Worm (Caenorhabditis elegans) whole organism, midembryonic: ENCODE results near the gene egl-36.

Source experiments
- T22C8.4 ChIP-seq: fragments of 200-800 bp; sonication (Bioruptor generic); IDR thresholded peaks from 2 replicates; pipeline ENCODE4 v1.3.6; 2022; ENCODE audit warnings: missing genetic modification characterization, missing compliant biosample characterization
- cog-1 ChIP-seq: sonication (generic microtip); optimal IDR thresholded peaks from 2 replicates; lab custom pipeline; 2016; ENCODE audit warnings: missing genetic modification characterization, missing compliant biosample characterization
- flt-1 ChIP-seq: fragments of 200-800 bp; sonication (Bioruptor generic); IDR thresholded peaks from 2 replicates; pipeline ENCODE4 v1.3.6; 2022; ENCODE audit warnings: missing genetic modification characterization, missing compliant biosample characterization
- klf-2 ChIP-seq: fragments of 200-800 bp; sonication (Bioruptor generic); conservative IDR thresholded peaks from 2 replicates; pipeline ENCODE4 v1.3.6; 2022; ENCODE audit warnings: missing genetic modification reagents, missing genetic modification characterization, missing compliant biosample characterization
- med-1 ChIP-seq: sonication (generic microtip); optimal IDR thresholded peaks from 2 replicates; lab custom pipeline; 2017; ENCODE audit warnings: missing genetic modification characterization, mild to moderate bottlenecking, missing compliant biosample characterization, antibody characterized with exemption, missing genetic modification reagents; ENCODE audit not compliant: insufficient read depth
- ref-1 ChIP-seq: fragments of 200-800 bp; sonication (Bioruptor generic); conservative IDR thresholded peaks from 2 replicates; pipeline ENCODE4 v1.3.6; 2022; ENCODE audit warnings: missing genetic modification reagents, missing genetic modification characterization, missing compliant biosample characterization
- tab-1 ChIP-seq: fragments of 200-800 bp; sonication (Bioruptor generic); IDR thresholded peaks from 2 replicates; pipeline ENCODE4 v1.3.6; 2022; ENCODE audit warnings: missing genetic modification characterization, missing compliant biosample characterization
- ztf-23 ChIP-seq: fragments of 200-800 bp; sonication (Bioruptor generic); IDR thresholded peaks from 2 replicates; pipeline ENCODE4 v1.3.6; 2022; ENCODE audit warnings: missing genetic modification reagents, missing genetic modification characterization, missing compliant biosample characterization
- ztf-29 ChIP-seq: fragments of 200-800 bp; sonication (Bioruptor generic); IDR thresholded peaks from 2 replicates; pipeline ENCODE4 v1.3.6; 2022; ENCODE audit warnings: missing genetic modification reagents, missing genetic modification characterization, missing compliant biosample characterization

egl-36 gene

ce11 chrX:10704329-10704728 lies 29.8 kb upstream of the egl-36 start:
- no peak for TF ChIP-seq ref-1 (GFP tag; lab: Robert Waterston, UW)
- TF ChIP-seq T22C8.4 (GFP tag; lab: Robert Waterston, UW) = no peak
- no peak for TF ChIP-seq flt-1 (GFP tag; lab: Robert Waterston, UW)
- TF ChIP-seq cog-1 = no peak
- no peak for TF ChIP-seq ztf-23 (GFP tag; lab: Robert Waterston, UW)
- no peak for TF ChIP-seq med-1 (GFP tag; lab: Kevin White, UChicago)
- TF ChIP-seq klf-2 (GFP tag; lab: Robert Waterston, UW) = no peak
- no peak for TF ChIP-seq tab-1 (GFP tag; lab: Robert Waterston, UW)

- TF ChIP-seq ztf-23 (GFP tag; lab: Robert Waterston, UW) (no peak), flt-1 (GFP tag; lab: Robert Waterston, UW) (no peak), klf-2 (GFP tag; lab: Robert Waterston, UW) (no peak), tab-1 (GFP tag; lab: Robert Waterston, UW) (no peak)
These were observed 22.4 kb upstream of the egl-36 start, which contains the start of gene rhgf-1 for ce11 chrX:10711769-10712168. TSS of gene rhgf-1 (minus strand) at chrX:10711869.

ce11 chrX:10717019-10717418 lies 17.1 kb upstream of the egl-36 start, which contains the start of gene T01C1.4:
TSS of gene T01C1.4 (minus strand) at chrX:10717119.
- TF ChIP-seq flt-1 (GFP tag; lab: Robert Waterston, UW) (no peak), med-1 (GFP tag; lab: Kevin White, UChicago) (no peak), ref-1 (GFP tag; lab: Robert Waterston, UW) (no peak), tab-1 (GFP tag; lab: Robert Waterston, UW) (no peak), T22C8.4 (GFP tag; lab: Robert Waterston, UW) (no peak)

- TF ChIP-seq cog-1 (no peak), tab-1 (GFP tag; lab: Robert Waterston, UW) (no peak), med-1 (GFP tag; lab: Kevin White, UChicago) (no peak), flt-1 (GFP tag; lab: Robert Waterston, UW) (no peak), ztf-23 (GFP tag; lab: Robert Waterston, UW) (no peak), klf-2 (GFP tag; lab: Robert Waterston, UW) (no peak), ref-1 (GFP tag; lab: Robert Waterston, UW) (no peak)
These were observed 12.2 kb upstream of the egl-36 start, which contains the start of gene mbr-1 for ce11 chrX:10721954-10722353. TSS of gene mbr-1 (minus strand) at chrX:10722054.

- TF ChIP-seq med-1 (GFP tag; lab: Kevin White, UChicago) (no peak), ztf-23 (GFP tag; lab: Robert Waterston, UW) (no peak), T22C8.4 (GFP tag; lab: Robert Waterston, UW) (no peak), ztf-29 (GFP tag; lab: Robert Waterston, UW) (no peak), flt-1 (GFP tag; lab: Robert Waterston, UW) (no peak), cog-1 (no peak), ref-1 (GFP tag; lab: Robert Waterston, UW) (no peak), tab-1 (GFP tag; lab: Robert Waterston, UW) (no peak)
These were observed 6.4 kb upstream of the egl-36 start for ce11 chrX:10727696-10728095.

- no peak for TF ChIP-seq cog-1
- no peak for TF ChIP-seq med-1 (GFP tag; lab: Kevin White, UChicago)
- TF ChIP-seq tab-1 (GFP tag; lab: Robert Waterston, UW) = no peak
- TF ChIP-seq klf-2 (GFP tag; lab: Robert Waterston, UW) = no peak
- no peak for TF ChIP-seq T22C8.4 (GFP tag; lab: Robert Waterston, UW)
- no peak for TF ChIP-seq ztf-29 (GFP tag; lab: Robert Waterston, UW)
- TF ChIP-seq ztf-23 (GFP tag; lab: Robert Waterston, UW) = no peak
- TF ChIP-seq ref-1 (GFP tag; lab: Robert Waterston, UW) = no peak
- TF ChIP-seq flt-1 (GFP tag; lab: Robert Waterston, UW) = no peak
These were observed 2.3 kb upstream of the egl-36 start for ce11 chrX:10731837-10732236.

- no peak for TF ChIP-seq T22C8.4 (GFP tag; lab: Robert Waterston, UW)
- no peak for TF ChIP-seq ztf-29 (GFP tag; lab: Robert Waterston, UW)
- TF ChIP-seq med-1 (GFP tag; lab: Kevin White, UChicago) = no peak
- TF ChIP-seq klf-2 (GFP tag; lab: Robert Waterston, UW) = no peak
- TF ChIP-seq ztf-23 (GFP tag; lab: Robert Waterston, UW) = no peak
- TF ChIP-seq flt-1 (GFP tag; lab: Robert Waterston, UW) = no peak
- no peak for TF ChIP-seq tab-1 (GFP tag; lab: Robert Waterston, UW)
- TF ChIP-seq cog-1 = no peak
- no peak for TF ChIP-seq ref-1 (GFP tag; lab: Robert Waterston, UW)
These were observed 12.3 kb downstream of the egl-36 start, which contains the start of gene R07A4.2 for ce11 chrX:10746388-10746787. TSS of gene R07A4.2 (minus strand) at chrX:10746488.

- TF ChIP-seq ref-1 (GFP tag; lab: Robert Waterston, UW) (no peak), ztf-23 (GFP tag; lab: Robert Waterston, UW) (no peak), klf-2 (GFP tag; lab: Robert Waterston, UW) (no peak), flt-1 (GFP tag; lab: Robert Waterston, UW) (no peak), ztf-29 (GFP tag; lab: Robert Waterston, UW) (no peak), med-1 (GFP tag; lab: Kevin White, UChicago) (no peak), cog-1 (no peak), T22C8.4 (GFP tag; lab: Robert Waterston, UW) (no peak), tab-1 (GFP tag; lab: Robert Waterston, UW) (no peak)
These were observed 14.0 kb downstream of the egl-36 start for ce11 chrX:10748145-10748544.

- TF ChIP-seq T22C8.4 (GFP tag; lab: Robert Waterston, UW) = no peak
- no peak for TF ChIP-seq klf-2 (GFP tag; lab: Robert Waterston, UW)
- no peak for TF ChIP-seq flt-1 (GFP tag; lab: Robert Waterston, UW)
- no peak for TF ChIP-seq ref-1 (GFP tag; lab: Robert Waterston, UW)
- no peak for TF ChIP-seq ztf-29 (GFP tag; lab: Robert Waterston, UW)
- TF ChIP-seq med-1 (GFP tag; lab: Kevin White, UChicago) = no peak
- TF ChIP-seq tab-1 (GFP tag; lab: Robert Waterston, UW) = no peak
- TF ChIP-seq ztf-23 (GFP tag; lab: Robert Waterston, UW) = no peak
These were observed 19.3 kb downstream of the egl-36 start, which contains the start of gene R07A4.3 for ce11 chrX:10753403-10753802. TSS of gene R07A4.3 (plus strand) at chrX:10753703.
